Worm (Caenorhabditis elegans) whole organism, L1 larva: ENCODE data around the gene ceh-90.

Experiments
- C04F5.9 ChIP-seq: sonication (generic microtip); optimal IDR thresholded peaks from 2 replicates; lab custom pipeline; 2016; ENCODE audit warnings: missing genetic modification characterization, missing compliant biosample characterization
- C16A3.4 ChIP-seq: fragments of 150-350 bp; optimal IDR thresholded peaks from 2 replicates; lab custom pipeline; 2014; ENCODE audit warnings: missing biosample characterization, missing genetic modification characterization
- alr-1 ChIP-seq: fragments of 200-800 bp; sonication (Bioruptor generic); optimal IDR thresholded peaks from 2 replicates; lab custom pipeline; 2018; ENCODE audit warnings: borderline replicate concordance, mild to moderate bottlenecking, missing genetic modification characterization, missing compliant biosample characterization
- ama-1 ChIP-seq: fragments of 150-350 bp; optimal IDR thresholded peaks from 2 replicates; lab custom pipeline; 2014
- ceh-63 ChIP-seq: fragments of 200-800 bp; sonication (Bioruptor generic); optimal IDR thresholded peaks from 2 replicates; lab custom pipeline; 2018; ENCODE audit warnings: mild to moderate bottlenecking, missing genetic modification characterization, missing compliant biosample characterization
- ceh-82 ChIP-seq, 3 experiments: fragments of 150-350 bp in 1 of 3; sonication (generic microtip) in 2 of 3; optimal IDR thresholded peaks; 2 replicates each; lab custom pipeline; 2014 to 2017; ENCODE audit warnings: missing biosample characterization in 3 of 3, missing genetic modification characterization in 3 of 3
- ceh-90 ChIP-seq: sonication (generic microtip); optimal IDR thresholded peaks from 2 replicates; lab custom pipeline; 2016; ENCODE audit warnings: missing genetic modification characterization, missing compliant biosample characterization
- dpl-1 ChIP-seq, 3 experiments: fragments of 150-350 bp in 2 of 3; sonication (generic microtip) in 1 of 3; optimal IDR thresholded peaks; 2 replicates each; lab custom pipeline; 2014 to 2017; ENCODE audit warnings: missing biosample characterization in 3 of 3, missing genetic modification characterization in 3 of 3, missing genetic modification reagents in 3 of 3
- efl-1 ChIP-seq, 4 experiments: fragments of 150-350 bp; optimal IDR thresholded peaks in 3 of 4; peaks in 1 of 4; 1 replicate in 1 of 4; 2 replicates in 3 of 4; lab custom pipeline; 2014; ENCODE audit warnings: missing biosample characterization in 2 of 4, missing genetic modification characterization in 2 of 4, missing genetic modification reagents in 2 of 4
- efl-3 ChIP-seq: fragments of 200-800 bp; sonication (Bioruptor generic); optimal IDR thresholded peaks from 2 replicates; lab custom pipeline; 2018; ENCODE audit warnings: mild to moderate bottlenecking, missing genetic modification characterization, missing compliant biosample characterization
- egl-27 ChIP-seq, 2 experiments: fragments of 150-350 bp in 1 of 2; sonication (generic microtip); optimal IDR thresholded peaks; 3 replicates each; lab custom pipeline; 2017 to 2018; ENCODE audit warnings: missing biosample characterization in 2 of 2, missing genetic modification characterization in 2 of 2, missing genetic modification reagents in 2 of 2
- elt-2 ChIP-seq: sonication (generic microtip); optimal IDR thresholded peaks from 2 replicates; lab custom pipeline; 2016; ENCODE audit warnings: missing genetic modification characterization, mild to moderate bottlenecking, inconsistent platforms, missing compliant biosample characterization, missing genetic modification reagents
- elt-3 ChIP-seq, 6 experiments: fragments of 150-350 bp in 1 of 6; sonication (generic microtip); optimal IDR thresholded peaks; 2 replicates each; lab custom pipeline; 2017 to 2018; ENCODE audit warnings: missing biosample characterization in 6 of 6, missing genetic modification characterization in 6 of 6, inconsistent platforms in 1 of 6
- grh-1 ChIP-seq: fragments of 200-800 bp; sonication (Bioruptor generic); IDR thresholded peaks from 2 replicates; pipeline ENCODE4 v1.3.6; 2022; ENCODE audit warnings: missing genetic modification reagents, missing genetic modification characterization, missing compliant biosample characterization
- isw-1 ChIP-seq: fragments of 200-800 bp; sonication (Bioruptor generic); IDR thresholded peaks from 2 replicates; pipeline ENCODE4 v1.3.6; 2022; ENCODE audit warnings: missing genetic modification characterization, missing compliant biosample characterization
- lin-14 ChIP-seq: fragments of 200-800 bp; sonication (Bioruptor generic); optimal IDR thresholded peaks from 2 replicates; lab custom pipeline; 2018; ENCODE audit warnings: mild to moderate bottlenecking, missing genetic modification characterization, moderate library complexity, missing compliant biosample characterization
- lin-15B ChIP-seq: fragments of 150-350 bp; sonication (generic microtip); optimal IDR thresholded peaks from 3 replicates; lab custom pipeline; 2014; ENCODE audit warnings: missing biosample characterization, missing genetic modification characterization
- lin-35 ChIP-seq, 2 experiments: fragments of 150-350 bp; optimal IDR thresholded peaks; 2 replicates each; lab custom pipeline; 2014; ENCODE audit warnings: missing biosample characterization in 2 of 2, missing genetic modification characterization in 2 of 2, missing genetic modification reagents in 2 of 2
- lir-3 ChIP-seq: sonication (generic microtip); optimal IDR thresholded peaks from 2 replicates; lab custom pipeline; 2016; ENCODE audit warnings: mild to moderate bottlenecking, missing genetic modification characterization, moderate library complexity, missing compliant biosample characterization; ENCODE audit not compliant: poor library complexity
- mab-9 ChIP-seq: fragments of 200-800 bp; sonication (Bioruptor generic); IDR thresholded peaks from 2 replicates; pipeline ENCODE4 v1.3.6; 2022; ENCODE audit warnings: missing genetic modification reagents, missing genetic modification characterization, missing compliant biosample characterization
- mdl-1 ChIP-seq, 2 experiments: fragments of 150-350 bp; optimal IDR thresholded peaks; 2 replicates each; lab custom pipeline; 2014 to 2017; ENCODE audit warnings: missing biosample characterization in 2 of 2, missing genetic modification characterization in 2 of 2, inconsistent platforms in 1 of 2
- nhr-11 ChIP-seq: fragments of 150-350 bp; optimal IDR thresholded peaks from 2 replicates; lab custom pipeline; 2014; ENCODE audit warnings: missing biosample characterization, missing genetic modification characterization
- nhr-12 ChIP-seq: sonication (generic microtip); optimal IDR thresholded peaks from 2 replicates; lab custom pipeline; 2017; ENCODE audit warnings: missing biosample characterization, missing genetic modification characterization
- nhr-237 ChIP-seq: fragments of 150-350 bp; optimal IDR thresholded peaks from 2 replicates; lab custom pipeline; 2014; ENCODE audit warnings: missing biosample characterization, missing genetic modification characterization
- nhr-47 ChIP-seq: sonication (generic microtip); optimal IDR thresholded peaks from 2 replicates; lab custom pipeline; 2016; ENCODE audit warnings: mild to moderate bottlenecking, missing genetic modification characterization, moderate library complexity, missing compliant biosample characterization
- nhr-76 ChIP-seq: sonication (generic microtip); optimal IDR thresholded peaks from 2 replicates; lab custom pipeline; 2017; ENCODE audit warnings: missing biosample characterization, missing genetic modification characterization
- nhr-77 ChIP-seq: fragments of 150-350 bp; optimal IDR thresholded peaks from 2 replicates; lab custom pipeline; 2014; ENCODE audit warnings: missing biosample characterization, missing genetic modification characterization
- nhr-85 ChIP-seq: sonication (generic microtip); peaks from one replicate; lab custom pipeline; 2016; ENCODE audit warnings: missing genetic modification characterization, inconsistent platforms, missing compliant biosample characterization
- skn-1 ChIP-seq: fragments of 150-350 bp; optimal IDR thresholded peaks from 2 replicates; lab custom pipeline; 2014; ENCODE audit warnings: missing biosample characterization, missing genetic modification characterization
- snpc-4 ChIP-seq: fragments of 150-350 bp; optimal IDR thresholded peaks from 2 replicates; lab custom pipeline; 2014; ENCODE audit warnings: missing biosample characterization, missing genetic modification characterization
- snu-23 ChIP-seq: sonication (generic microtip); optimal IDR thresholded peaks from 2 replicates; lab custom pipeline; 2016; ENCODE audit warnings: missing genetic modification characterization, missing compliant biosample characterization
- sup-37 ChIP-seq: fragments of 200-800 bp; sonication (Bioruptor generic); optimal IDR thresholded peaks from 2 replicates; lab custom pipeline; 2018; ENCODE audit warnings: mild to moderate bottlenecking, missing genetic modification characterization, missing compliant biosample characterization
- unc-130 ChIP-seq: fragments of 150-350 bp; optimal IDR thresholded peaks from 2 replicates; lab custom pipeline; 2017; ENCODE audit warnings: missing biosample characterization, missing genetic modification characterization, inconsistent platforms
- unc-86 ChIP-seq: sonication (generic microtip); optimal IDR thresholded peaks from 2 replicates; lab custom pipeline; 2016; ENCODE audit warnings: missing genetic modification characterization, missing compliant biosample characterization
- zag-1 ChIP-seq: fragments of 150-350 bp; optimal IDR thresholded peaks from 2 replicates; lab custom pipeline; 2014; ENCODE audit warnings: missing biosample characterization, missing genetic modification characterization
- ztf-11 ChIP-seq, 2 experiments: sonication (generic microtip); optimal IDR thresholded peaks; 2 replicates each; lab custom pipeline; 2016 to 2017; ENCODE audit warnings: missing genetic modification characterization in 2 of 2, missing biosample characterization in 1 of 2, missing compliant biosample characterization in 1 of 2

Gene ceh-90

DNA sequence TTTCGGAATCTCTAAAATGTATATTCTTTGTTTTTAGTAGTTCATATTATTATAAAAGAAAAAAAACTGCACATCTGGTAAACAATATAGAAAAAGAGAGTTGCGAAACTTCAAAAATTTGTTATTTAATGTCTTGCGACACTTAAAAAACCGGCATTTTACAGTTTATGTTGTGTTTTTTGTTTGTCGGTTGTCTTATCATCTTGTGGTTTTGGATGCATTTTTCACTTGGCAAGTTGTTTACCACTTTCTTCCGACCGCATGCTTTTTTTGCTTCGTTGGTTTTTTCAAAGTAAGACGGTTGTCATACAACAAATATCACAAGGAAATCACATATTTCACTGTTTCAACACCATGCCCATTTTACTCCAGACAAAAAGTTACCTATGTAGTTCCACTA, 11.2 kb downstream of the ceh-90 start:
- TF ChIP-seq grh-1 (GFP tag; lab: Robert Waterston, UW) (no peak), ceh-90 (tag; lab: Kevin White, UChicago) (no peak), ama-1 (lab: Kevin White, UChicago) (no peak), nhr-237 (tag; lab: Kevin White, UChicago) (no peak), nhr-76 (tag; lab: Kevin White, UChicago) (no peak), egl-27 (tag; optimal IDR thresholded peaks at IDR 0.05; lab: Kevin White, UChicago) (no peak), dpl-1 (GFP tag; optimal IDR thresholded peaks at IDR 0.05; lab: Kevin White, UChicago) (no peak), nhr-12 (tag; lab: Kevin White, UChicago) (no peak), nhr-47 (no peak), lin-35 (GFP tag; optimal IDR thresholded peaks at IDR 0.05; lab: Kevin White, UChicago) (peak in 1 of 2 experiments; percentile 37), mdl-1 (tag; optimal IDR thresholded peaks at IDR 0.05; lab: Kevin White, UChicago) (peak in 1 of 2 experiments; percentile 11), elt-2 (tag; lab: Kevin White, UChicago) (peak; percentile 21), skn-1 (tag; lab: Kevin White, UChicago) (no peak), lin-14 (peak; percentile 21), unc-86 (tag; lab: Kevin White, UChicago) (no peak), nhr-85 (no peak), efl-3 (GFP tag; lab: Kevin White, UChicago) (no peak), ceh-63 (GFP tag; lab: Kevin White, UChicago) (no peak), C04F5.9 (tag; lab: Kevin White, UChicago) (no peak), lir-3 (tag; lab: Kevin White, UChicago) (no peak), mab-9 (no peak), alr-1 (tag; lab: Kevin White, UChicago) (no peak), nhr-77 (tag; lab: Kevin White, UChicago) (no peak), snpc-4 (no peak), ztf-11 (tag; optimal IDR thresholded peaks at IDR 0.05; lab: Kevin White, UChicago) (no peak), lin-15B (tag; lab: Kevin White, UChicago) (no peak), sup-37 (GFP tag; lab: Kevin White, UChicago) (no peak), C16A3.4 (tag; lab: Kevin White, UChicago) (peak; percentile 33)

DNA sequence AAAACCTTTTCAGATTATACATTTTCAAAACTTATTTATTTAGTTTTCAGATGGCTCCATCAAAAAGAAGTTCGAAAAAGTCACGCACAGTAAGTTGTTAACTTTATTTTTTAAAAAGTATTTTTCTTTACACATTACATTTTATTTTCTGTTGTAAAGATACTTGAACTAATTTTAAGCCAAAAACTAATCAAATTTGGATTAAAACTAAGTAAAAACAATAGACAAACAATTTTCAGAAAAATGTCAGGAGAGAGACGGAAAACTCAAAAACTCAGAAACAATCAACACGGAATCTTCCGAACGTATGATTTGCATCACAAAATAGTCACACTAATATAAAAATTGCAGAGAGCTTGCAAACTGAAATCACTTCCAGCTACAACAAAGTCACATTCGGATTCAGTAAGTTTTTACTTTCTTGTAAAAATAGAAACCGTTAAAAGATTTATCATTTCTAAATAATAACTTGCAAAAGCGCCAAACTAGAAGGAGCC, 14.9 kb downstream of the ceh-90 start, which contains the start of gene ceh-89:
TSS of gene ceh-89 (plus strand) at position 51 of the 497 bp plus-strand sequence.
- TF ChIP-seq nhr-11 (tag; lab: Kevin White, UChicago) (no peak), ceh-82 (tag; optimal IDR thresholded peaks at IDR 0.05; lab: Kevin White, UChicago) (no peak), isw-1 (no peak), nhr-47 (no peak), elt-3 (tag; optimal IDR thresholded peaks at IDR 0.05; lab: Kevin White, UChicago) (no peak), zag-1 (tag; lab: Kevin White, UChicago) (no peak), snu-23 (no peak)

DNA sequence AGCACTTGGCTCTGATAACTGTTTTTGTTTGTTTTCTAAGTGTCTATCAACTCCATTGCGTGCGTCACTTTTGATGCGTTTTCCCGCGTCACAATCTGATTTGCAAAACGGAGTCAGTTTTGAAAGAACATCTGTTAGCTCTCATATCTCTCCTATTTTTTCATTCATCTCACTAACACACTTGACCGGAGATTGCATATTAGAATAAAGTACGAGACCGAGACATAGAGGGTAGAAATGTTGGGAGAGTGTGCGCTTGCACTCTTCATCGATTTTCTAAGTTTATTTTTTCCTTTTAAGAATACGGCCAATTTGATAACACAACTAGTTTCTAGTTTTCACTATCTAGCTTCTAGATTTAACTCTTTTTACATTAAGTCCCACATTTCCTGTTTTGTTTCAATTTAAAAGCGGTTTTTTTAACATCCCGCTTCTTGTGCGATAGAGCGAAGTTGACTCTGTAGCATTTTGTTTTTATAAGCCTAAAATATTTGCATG, 15.4 kb downstream of the ceh-90 start:
- TF ChIP-seq unc-130 (tag; lab: Kevin White, UChicago) (no peak), dpl-1 (GFP tag; optimal IDR thresholded peaks at IDR 0.05; lab: Kevin White, UChicago) (peak in 1 of 3 experiments; percentile 41), lin-35 (GFP tag; optimal IDR thresholded peaks at IDR 0.05; lab: Kevin White, UChicago) (peak in 1 of 2 experiments; percentile 16), efl-1 (optimal IDR thresholded peaks at IDR 0.05; lab: Kevin White, UChicago) (no peak), efl-1 (GFP tag; optimal IDR thresholded peaks at IDR 0.05 in 1 of 2; lab: Kevin White, UChicago) (peak; percentile 13 to 92), ama-1 (lab: Kevin White, UChicago) (no peak), C04F5.9 (tag; lab: Kevin White, UChicago) (no peak)
